Fruit fly (Drosophila melanogaster) whole organism, embryonic: ENCODE measurements around the gene plx.

Experiments
- Ada2b ChIP-seq: fragments of 200-800 bp; sonication (Bioruptor generic); IDR thresholded peaks from 2 replicates; pipeline ENCODE4 v1.3.6; 2022; ENCODE audit warnings: missing biosample characterization, missing genetic modification characterization
- CG13624 ChIP-seq: fragments of 200-800 bp; sonication (Bioruptor generic); optimal IDR thresholded peaks from 2 replicates; lab custom pipeline; 2016; ENCODE audit warnings: missing biosample characterization, missing genetic modification characterization
- CG14667 ChIP-seq: fragments of 200-800 bp; sonication (Bioruptor generic); IDR thresholded peaks from 2 replicates; pipeline ENCODE4 v1.3.6; 2022; ENCODE audit warnings: missing biosample characterization, missing genetic modification characterization
- CG14965 ChIP-seq: fragments of 200-800 bp; sonication (Bioruptor generic); optimal IDR thresholded peaks from 2 replicates; lab custom pipeline; 2016; ENCODE audit warnings: missing biosample characterization, missing genetic modification characterization, borderline replicate concordance
- CG15696 ChIP-seq: fragments of 200-800 bp; sonication (Bioruptor generic); optimal IDR thresholded peaks from 2 replicates; lab custom pipeline; 2019; ENCODE audit warnings: missing biosample characterization, mild to moderate bottlenecking, missing genetic modification characterization, moderate library complexity
- CG17328 ChIP-seq: fragments of 200-800 bp; sonication (Bioruptor generic); IDR thresholded peaks from 2 replicates; pipeline ENCODE4 v1.3.6; 2022; ENCODE audit warnings: missing biosample characterization, missing genetic modification characterization
- CG17385 ChIP-seq: fragments of 200-800 bp; sonication (Bioruptor generic); optimal IDR thresholded peaks from 3 replicates; lab custom pipeline; 2018; ENCODE audit warnings: missing biosample characterization, mild to moderate bottlenecking, missing genetic modification characterization
- CG2120 ChIP-seq: fragments of 200-800 bp; sonication (Bioruptor generic); optimal IDR thresholded peaks from 3 replicates; lab custom pipeline; 2016; ENCODE audit warnings: missing biosample characterization, missing genetic modification characterization
- CG6254 ChIP-seq: fragments of 200-800 bp; sonication (Bioruptor generic); optimal IDR thresholded peaks from 3 replicates; lab custom pipeline; 2017; ENCODE audit warnings: mild to moderate bottlenecking, missing biosample characterization, missing genetic modification reagents, missing genetic modification characterization
- CG7556 ChIP-seq: fragments of 200-800 bp; sonication (Bioruptor generic); optimal IDR thresholded peaks from 2 replicates; lab custom pipeline; 2017; ENCODE audit warnings: missing biosample characterization, mild to moderate bottlenecking, missing genetic modification characterization
- CG7928 ChIP-seq: fragments of 200-800 bp; sonication (Bioruptor generic); optimal IDR thresholded peaks from 2 replicates; lab custom pipeline; 2017; ENCODE audit warnings: missing biosample characterization, mild to moderate bottlenecking, missing genetic modification characterization
- CG7963 ChIP-seq: fragments of 200-800 bp; sonication (Bioruptor generic); IDR thresholded peaks from 3 replicates; pipeline ENCODE4 v1.3.6; 2022; ENCODE audit warnings: missing biosample characterization, missing genetic modification characterization; ENCODE audit not compliant: partially characterized antibody
- CG8089 ChIP-seq: fragments of 200-800 bp; sonication (Bioruptor generic); optimal IDR thresholded peaks from 3 replicates; lab custom pipeline; 2016; ENCODE audit warnings: missing biosample characterization, missing genetic modification characterization
- CG8944 ChIP-seq: fragments of 200-800 bp; sonication (Bioruptor generic); optimal IDR thresholded peaks from 3 replicates; lab custom pipeline; 2016; ENCODE audit warnings: missing biosample characterization, missing genetic modification characterization
- CG9609 ChIP-seq: fragments of 200-800 bp; sonication (Bioruptor generic); optimal IDR thresholded peaks from 3 replicates; lab custom pipeline; 2016; ENCODE audit warnings: missing biosample characterization, missing genetic modification characterization
- D ChIP-seq, 2 experiments: fragments of 200-800 bp in 1 of 2; fragments of >200 bp in 1 of 2; sonication (Bioruptor generic) in 1 of 2; optimal IDR thresholded peaks; 2 replicates in 1 of 2; 3 replicates in 1 of 2; lab custom pipeline; 2017; ENCODE audit warnings: mild to moderate bottlenecking in 1 of 2, missing biosample characterization in 1 of 2, missing genetic modification characterization in 1 of 2, missing genetic modification reagents in 1 of 2
- Ets65A ChIP-seq: fragments of 200-800 bp; sonication (Bioruptor generic); peaks from one replicate; lab custom pipeline; 2016; ENCODE audit warnings: missing biosample characterization, missing genetic modification characterization
- Gsc ChIP-seq: fragments of 200-800 bp; sonication (Bioruptor generic); IDR thresholded peaks from 2 replicates; pipeline ENCODE4 v1.3.6; 2022; ENCODE audit warnings: missing biosample characterization, missing genetic modification characterization
- Hr39 ChIP-seq: fragments of >200 bp; optimal IDR thresholded peaks from 2 replicates; lab custom pipeline; 2017
- Hr78 ChIP-seq, 2 experiments: fragments of 200-800 bp in 1 of 2; fragments of >200 bp in 1 of 2; sonication (Bioruptor generic) in 1 of 2; optimal IDR thresholded peaks; 2 replicates each; lab custom pipeline; 2017 to 2019; ENCODE audit warnings: missing biosample characterization in 2 of 2, missing genetic modification characterization in 2 of 2, mild to moderate bottlenecking in 1 of 2, moderate library complexity in 1 of 2
- Jarid2 ChIP-seq: fragments of 200-800 bp; sonication (Bioruptor generic); optimal IDR thresholded peaks from 3 replicates; lab custom pipeline; 2017; ENCODE audit warnings: mild to moderate bottlenecking, missing biosample characterization, missing genetic modification reagents, missing genetic modification characterization
- Mes4 ChIP-seq: fragments of 200-800 bp; sonication (Bioruptor generic); optimal IDR thresholded peaks from 2 replicates; lab custom pipeline; 2016; ENCODE audit warnings: missing biosample characterization, missing genetic modification characterization
- Mrtf ChIP-seq: fragments of 200-800 bp; sonication (Bioruptor generic); IDR thresholded peaks from 3 replicates; pipeline ENCODE4 v1.3.6; 2022; ENCODE audit warnings: missing biosample characterization, missing genetic modification characterization
- NC2β ChIP-seq: fragments of 200-800 bp; sonication (Bioruptor generic); optimal IDR thresholded peaks from 2 replicates; lab custom pipeline; 2016; ENCODE audit warnings: missing biosample characterization, missing genetic modification characterization
- Oli ChIP-seq: fragments of 200-800 bp; sonication (Bioruptor generic); optimal IDR thresholded peaks from 2 replicates; lab custom pipeline; 2018; ENCODE audit warnings: missing biosample characterization, mild to moderate bottlenecking, missing genetic modification characterization, moderate library complexity
- Ptx1 ChIP-seq: fragments of 200-800 bp; sonication (Bioruptor generic); IDR thresholded peaks from 2 replicates; pipeline ENCODE4 v1.3.6; 2022; ENCODE audit warnings: missing biosample characterization, missing genetic modification characterization
- Xrp1 ChIP-seq: fragments of 200-800 bp; sonication (Bioruptor generic); IDR thresholded peaks from 2 replicates; pipeline ENCODE4 v1.3.6; 2022; ENCODE audit warnings: missing biosample characterization, missing genetic modification characterization
- abd-A ChIP-seq: fragments of 200-800 bp; sonication (Bioruptor generic); optimal IDR thresholded peaks from 3 replicates; lab custom pipeline; 2019; ENCODE audit warnings: missing biosample characterization, mild to moderate bottlenecking, missing genetic modification characterization, moderate library complexity
- croc ChIP-seq: fragments of 200-800 bp; sonication (Bioruptor generic); conservative IDR thresholded peaks from 3 replicates; pipeline ENCODE4 v1.3.6; 2022; ENCODE audit warnings: missing biosample characterization, missing genetic modification characterization
- crp ChIP-seq, 2 experiments: fragments of 200-800 bp; sonication (Bioruptor generic); optimal IDR thresholded peaks; 2 replicates in 1 of 2; 3 replicates in 1 of 2; lab custom pipeline; 2017; ENCODE audit warnings: missing biosample characterization in 2 of 2, missing genetic modification characterization in 2 of 2, mild to moderate bottlenecking in 1 of 2, moderate library complexity in 1 of 2
- cwo ChIP-seq: fragments of 200-800 bp; sonication (Bioruptor generic); optimal IDR thresholded peaks from 3 replicates; lab custom pipeline; 2017; ENCODE audit warnings: missing biosample characterization, missing genetic modification characterization, mild to moderate bottlenecking, moderate library complexity, missing genetic modification reagents
- dati ChIP-seq: fragments of 200-800 bp; sonication (Bioruptor generic); IDR thresholded peaks from 2 replicates; pipeline ENCODE4 v1.3.6; 2022; ENCODE audit warnings: missing biosample characterization, missing genetic modification characterization
- fd64A ChIP-seq: fragments of 200-800 bp; sonication (Bioruptor generic); optimal IDR thresholded peaks from 3 replicates; lab custom pipeline; 2018; ENCODE audit warnings: missing biosample characterization, mild to moderate bottlenecking, missing genetic modification characterization
- gce ChIP-seq: fragments of 200-800 bp; sonication (Bioruptor generic); IDR thresholded peaks from 3 replicates; pipeline ENCODE4 v1.3.6; 2022; ENCODE audit warnings: missing biosample characterization, missing genetic modification characterization
- gro ChIP-seq: fragments of 200-800 bp; sonication (Bioruptor generic); optimal IDR thresholded peaks from 2 replicates; lab custom pipeline; 2016; ENCODE audit warnings: missing biosample characterization, missing genetic modification characterization
- ind ChIP-seq: fragments of 200-800 bp; sonication (Bioruptor generic); optimal IDR thresholded peaks from 3 replicates; lab custom pipeline; 2016; ENCODE audit warnings: missing biosample characterization, missing genetic modification characterization
- ken ChIP-seq: fragments of 200-800 bp; sonication (Bioruptor generic); IDR thresholded peaks from 3 replicates; pipeline ENCODE4 v1.3.6; 2022; ENCODE audit warnings: missing biosample characterization, missing genetic modification characterization
- klu ChIP-seq: fragments of 200-800 bp; sonication (Bioruptor generic); IDR thresholded peaks from 2 replicates; pipeline ENCODE4 v1.3.6; 2022; ENCODE audit warnings: missing biosample characterization, missing genetic modification characterization
- lov ChIP-seq, 2 experiments: fragments of 200-800 bp in 1 of 2; fragments of >200 bp in 1 of 2; sonication (Bioruptor generic) in 1 of 2; IDR thresholded peaks in 1 of 2; optimal IDR thresholded peaks in 1 of 2; 2 replicates in 1 of 2; 3 replicates in 1 of 2; pipeline versions ENCODE4 v1.3.6 to Lab custom; 2017 to 2022; ENCODE audit warnings: missing biosample characterization in 1 of 2, missing genetic modification characterization in 1 of 2
- mam ChIP-seq: fragments of 200-800 bp; sonication (Bioruptor generic); optimal IDR thresholded peaks from 3 replicates; lab custom pipeline; 2016; ENCODE audit warnings: missing biosample characterization, missing genetic modification characterization
- onecut ChIP-seq: fragments of 200-800 bp; sonication (Bioruptor generic); IDR thresholded peaks from 2 replicates; pipeline ENCODE4 v1.3.6; 2022; ENCODE audit warnings: missing biosample characterization, missing genetic modification characterization
- otp ChIP-seq: fragments of 200-800 bp; sonication (Bioruptor generic); IDR thresholded peaks from 3 replicates; pipeline ENCODE4, ENCODE4 v1.3.6; 2022; ENCODE audit warnings: missing biosample characterization, missing genetic modification characterization
- pho ChIP-seq: fragments of 200-800 bp; sonication (Bioruptor generic); optimal IDR thresholded peaks from 2 replicates; lab custom pipeline; 2016; ENCODE audit warnings: missing biosample characterization, missing genetic modification characterization
- sens-2 ChIP-seq: fragments of 200-800 bp; sonication (Bioruptor generic); IDR thresholded peaks from 2 replicates; pipeline ENCODE4 v1.3.6; 2022; ENCODE audit warnings: missing biosample characterization, missing genetic modification characterization
- shn ChIP-seq: fragments of 200-800 bp; sonication (Bioruptor generic); optimal IDR thresholded peaks from 3 replicates; lab custom pipeline; 2016; ENCODE audit warnings: missing biosample characterization, missing genetic modification characterization
- sna ChIP-seq: fragments of 200-800 bp; sonication (Bioruptor generic); IDR thresholded peaks from 2 replicates; pipeline ENCODE4 v1.3.6; 2022; ENCODE audit warnings: missing biosample characterization, missing genetic modification characterization; ENCODE audit not compliant: partially characterized antibody
- tio ChIP-seq: fragments of 200-800 bp; sonication (Bioruptor generic); optimal IDR thresholded peaks from 2 replicates; lab custom pipeline; 2017; ENCODE audit warnings: missing biosample characterization, missing genetic modification characterization, inconsistent platforms
- twi ChIP-seq: fragments of 200-800 bp; optimal IDR thresholded peaks from 2 replicates; lab custom pipeline; 2019; ENCODE audit warnings: missing biosample characterization, mild to moderate bottlenecking, missing genetic modification characterization, moderate library complexity

Gene plx

dm6 chr3R:5686049-5686757 is 548 bp downstream of the plx start (continued):
- TF ChIP-seq CG8089 (GFP tag; lab: Kevin White, UChicago) (no peak), ken (GFP tag; lab: Robert Waterston, UW) (peak; percentile 40; the same call in 1 of the 3 replicates), CG9609 (peak; percentile 38), dati (GFP tag; lab: Robert Waterston, UW) (no peak), fd64A (GFP tag; lab: Kevin White, UChicago) (no peak), Oli (tag; lab: Kevin White, UChicago) (peak; percentile 60), CG13624 (GFP tag; lab: Kevin White, UChicago) (peak; percentile 50), Jarid2 (no peak), Ptx1 (peak; percentile 56), abd-A (tag; lab: Kevin White, UChicago) (no peak), CG2120 (GFP tag; lab: Kevin White, UChicago) (peak; percentile 73), Ets65A (GFP tag; lab: Kevin White, UChicago) (peak; percentile 36), CG7963 (GFP tag; lab: Robert Waterston, UW) (no peak), tio (GFP tag; lab: Kevin White, UChicago) (peak; percentile 9), gce (GFP tag; lab: Robert Waterston, UW) (no peak), lov (optimal IDR thresholded peaks at IDR 0.05; lab: Kevin White, UChicago) (no peak), lov (GFP tag; IDR thresholded peaks at IDR 0.05; lab: Robert Waterston, UW) (no peak), ind (GFP tag; lab: Kevin White, UChicago) (peak; percentile 60), pho (peak; percentile 21), CG17328 (GFP tag; lab: Robert Waterston, UW) (0 out of 2 replicates have a peak, but pooled peaks have one; percentile 31), Hr39 (lab: Kevin White, UChicago) (no peak), Gsc (peak; percentile 26; the same call in 1 of the 2 replicates), gro (no peak), Mes4 (peak; percentile 44), Mrtf (GFP tag; lab: Robert Waterston, UW) (peak; percentile 37; the same call in 1 of the 3 replicates), sens-2 (GFP tag; lab: Robert Waterston, UW) (no peak), CG15696 (tag; lab: Kevin White, UChicago) (peak; percentile 31), CG17385 (GFP tag; lab: Kevin White, UChicago) (peak; percentile 25), NC2β (GFP tag; lab: Kevin White, UChicago) (no peak), shn (GFP tag; lab: Kevin White, UChicago) (no peak), klu (GFP tag; lab: Robert Waterston, UW) (no peak), mam (GFP tag; lab: Kevin White, UChicago) (no peak), onecut (GFP tag; lab: Robert Waterston, UW) (no peak; the same call in 1 of the 2 replicates), CG7556 (peak; percentile 57), cwo (GFP tag; lab: Kevin White, UChicago) (peak; percentile 61), sna (GFP tag; lab: Robert Waterston, UW) (no peak), otp (GFP tag; lab: Robert Waterston, UW) (0 out of 3 replicates have a peak, but pooled peaks have one; percentile 35), CG8944 (peak; percentile 34), CG6254 (GFP tag; lab: Kevin White, UChicago) (peak; percentile 14), crp (GFP tag; optimal IDR thresholded peaks at IDR 0.05; lab: Kevin White, UChicago) (no peak), twi (tag; lab: Kevin White, UChicago) (no peak), CG14667 (GFP tag; lab: Robert Waterston, UW) (0 out of 2 replicates have a peak, but pooled peaks have one; percentile 11), Ada2b (GFP tag; lab: Robert Waterston, UW) (0 out of 2 replicates have a peak, but pooled peaks have one; percentile 23), croc (GFP tag; lab: Robert Waterston, UW) (peak; percentile 13; the same call in 1 of the 3 replicates), Xrp1 (GFP tag; lab: Robert Waterston, UW) (peak; percentile 48; the same call in 1 of the 2 replicates), D (optimal IDR thresholded peaks at IDR 0.05; lab: Kevin White, UChicago) (peak; percentile 7), D (GFP tag; optimal IDR thresholded peaks at IDR 0.05; lab: Kevin White, UChicago) (peak; percentile 33), Hr78 (GFP tag; optimal IDR thresholded peaks at IDR 0.05; lab: Kevin White, UChicago) (no peak), CG14965 (no peak), CG7928 (GFP tag; lab: Kevin White, UChicago) (peak; percentile 11)
